Worm (Caenorhabditis elegans) whole organism, dauer: Measurements from ENCODE around the gene hal-3.

ENCODE experiments used
- unc-62 ChIP-seq: sonication (generic microtip); optimal IDR thresholded peaks from 2 replicates; lab custom pipeline; 2017; ENCODE audit warnings: missing biosample characterization, missing genetic modification reagents, missing genetic modification characterization

Gene hal-3

DNA sequence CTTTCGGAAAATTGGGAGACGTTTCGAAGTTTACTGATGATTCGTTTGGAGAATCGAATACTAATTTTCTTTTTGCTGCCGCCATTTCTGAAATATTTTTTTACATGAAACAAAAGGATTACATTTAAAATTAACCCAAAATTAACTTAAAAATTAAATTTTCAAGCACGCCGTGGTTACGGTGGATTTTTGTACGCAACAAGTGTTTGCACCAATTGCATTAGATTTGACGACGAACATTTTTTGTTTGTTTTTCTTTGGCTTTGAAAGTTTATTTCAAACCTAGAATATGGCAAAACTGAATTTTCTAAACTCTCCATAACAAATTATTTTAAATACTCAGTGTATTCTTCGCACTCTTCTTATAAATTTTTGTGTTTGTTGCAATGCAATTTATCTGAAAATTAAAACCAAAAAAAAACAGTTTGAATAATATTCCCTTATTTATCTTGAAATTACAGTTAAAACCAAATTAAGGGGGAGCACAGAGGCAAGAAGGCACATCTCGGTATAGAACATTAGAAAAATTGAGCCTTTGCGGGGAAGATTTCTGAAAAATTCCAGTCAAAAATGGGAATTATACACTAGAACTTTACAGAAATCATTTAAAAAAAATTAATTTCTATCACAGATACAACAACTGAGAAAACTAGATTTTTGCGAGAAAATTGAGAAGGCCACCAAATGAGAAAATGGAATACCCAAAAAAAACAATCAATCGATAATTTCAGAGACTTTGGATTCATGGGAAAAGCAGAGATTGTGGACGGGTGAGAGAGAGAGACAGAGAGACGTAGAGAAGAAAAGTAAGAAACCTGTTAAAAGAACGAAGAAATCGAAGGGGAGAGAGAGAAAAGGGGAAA lies at the start of gene hal-3:
Gene hal-3, minus strand, starts transcription at position 87 of the 863 bp plus-strand sequence.
- no peak for TF ChIP-seq unc-62

DNA sequence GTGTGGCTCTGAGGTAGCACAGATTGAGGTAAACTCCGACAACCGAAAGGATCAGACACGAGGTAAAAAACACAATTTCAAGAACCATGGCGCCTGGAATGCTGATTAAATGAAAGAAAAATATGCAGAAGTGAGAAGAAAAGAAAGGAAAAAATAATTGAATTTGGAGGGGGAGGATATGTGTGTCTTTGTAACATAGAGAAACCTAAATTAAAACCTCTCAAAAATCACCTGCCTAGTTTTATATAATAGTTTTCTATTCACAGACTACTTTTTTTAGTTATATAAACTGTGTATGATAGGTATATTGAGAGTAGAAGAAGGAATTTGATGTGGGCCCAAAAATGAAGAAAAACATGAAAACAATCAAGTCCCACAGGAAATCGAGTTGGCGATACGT lies 48.7 kb upstream of the hal-3 start, which contains the start of gene ZK1320.5:
Gene ZK1320.5, minus strand, starts transcription at position 101 of the 400 bp plus-strand sequence.
- no peak for TF ChIP-seq unc-62

DNA sequence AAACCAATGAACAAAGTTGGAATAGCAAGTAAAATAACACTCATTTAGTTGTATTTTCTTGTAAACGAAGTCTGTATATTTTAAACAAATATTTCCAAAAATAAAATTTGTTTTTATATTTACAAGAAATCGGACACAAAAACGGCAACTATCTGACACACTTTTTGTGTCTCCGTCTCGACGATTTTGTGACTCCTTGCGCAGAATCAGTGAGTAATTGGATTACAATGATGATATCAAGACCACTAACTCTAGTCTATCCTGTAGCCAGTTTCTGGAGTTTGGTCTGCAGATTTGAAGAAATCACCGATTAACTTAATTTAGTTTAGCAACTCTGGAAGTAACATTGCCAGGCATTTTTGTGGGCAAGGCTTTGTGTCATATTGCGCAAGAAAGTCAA lies 45.9 kb upstream of the hal-3 start, which contains the start of gene cyp-13A10:
Gene cyp-13A10, minus strand, starts transcription at position 88 of the 400 bp plus-strand sequence.
- TF ChIP-seq unc-62 = no peak

DNA sequence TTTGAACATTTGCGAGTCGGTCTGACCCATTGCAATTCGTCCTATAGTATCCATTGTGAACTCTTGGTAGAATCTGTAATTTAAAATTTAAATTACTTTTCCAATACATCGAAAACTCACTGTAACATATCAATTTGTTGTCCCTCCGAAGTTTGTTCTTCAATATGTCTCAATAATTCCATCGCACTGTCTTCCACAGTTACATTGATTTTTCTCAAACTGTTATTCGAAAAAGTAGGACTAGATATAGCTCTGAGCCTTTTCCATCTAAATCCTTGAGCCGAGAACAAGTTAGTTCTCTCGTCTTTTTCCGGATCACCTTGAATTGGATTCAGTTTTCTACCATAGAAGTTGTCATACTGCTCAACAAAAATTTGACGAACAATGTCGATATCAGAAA lies 45.2 kb upstream of the hal-3 start:
- no peak for TF ChIP-seq unc-62

DNA sequence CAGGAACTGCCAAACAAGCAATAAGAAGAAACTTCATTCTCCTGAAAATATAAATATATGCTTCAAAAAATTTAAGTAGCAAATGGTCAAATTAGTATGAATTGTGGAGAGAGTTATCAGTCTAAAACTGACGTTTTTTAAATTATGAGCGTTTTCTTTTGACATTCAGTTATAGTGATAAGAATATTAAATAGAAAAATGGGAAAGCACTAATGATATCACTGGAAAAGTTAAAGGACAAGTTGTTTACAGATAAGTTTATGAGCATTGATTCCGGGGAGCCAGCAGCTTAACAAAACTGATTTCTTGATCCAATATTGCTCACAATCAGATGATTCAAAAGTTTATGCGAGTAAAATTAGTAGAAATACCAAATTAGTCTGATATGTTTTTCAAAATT lies 43.5 kb upstream of the hal-3 start, which contains the start of gene ZK1320.3:
Gene ZK1320.3, minus strand, starts transcription at position 41 of the 400 bp plus-strand sequence.
- no peak for TF ChIP-seq unc-62

DNA sequence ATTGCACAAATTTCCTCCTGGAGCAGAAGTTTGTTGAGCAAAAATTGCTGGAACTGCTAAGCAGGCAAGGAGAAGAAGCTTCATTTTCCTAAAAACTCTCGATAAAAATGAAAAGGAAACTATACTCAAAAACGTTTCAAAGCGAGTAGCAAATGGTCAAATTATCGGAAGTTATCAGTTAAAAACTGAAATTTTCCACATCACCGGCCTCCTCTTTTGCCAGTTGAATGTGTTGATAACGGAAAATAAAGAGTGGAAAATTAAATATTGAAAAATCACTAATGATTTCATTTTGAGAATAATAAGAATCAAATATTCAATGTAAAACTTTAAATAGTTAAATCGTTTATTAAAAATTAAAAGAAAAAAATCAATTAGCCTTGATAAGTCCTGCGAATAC lies 42.0 kb upstream of the hal-3 start, which contains the start of gene ZK1320.2:
Gene ZK1320.2, minus strand, starts transcription at position 88 of the 400 bp plus-strand sequence.
- no peak for TF ChIP-seq unc-62

DNA sequence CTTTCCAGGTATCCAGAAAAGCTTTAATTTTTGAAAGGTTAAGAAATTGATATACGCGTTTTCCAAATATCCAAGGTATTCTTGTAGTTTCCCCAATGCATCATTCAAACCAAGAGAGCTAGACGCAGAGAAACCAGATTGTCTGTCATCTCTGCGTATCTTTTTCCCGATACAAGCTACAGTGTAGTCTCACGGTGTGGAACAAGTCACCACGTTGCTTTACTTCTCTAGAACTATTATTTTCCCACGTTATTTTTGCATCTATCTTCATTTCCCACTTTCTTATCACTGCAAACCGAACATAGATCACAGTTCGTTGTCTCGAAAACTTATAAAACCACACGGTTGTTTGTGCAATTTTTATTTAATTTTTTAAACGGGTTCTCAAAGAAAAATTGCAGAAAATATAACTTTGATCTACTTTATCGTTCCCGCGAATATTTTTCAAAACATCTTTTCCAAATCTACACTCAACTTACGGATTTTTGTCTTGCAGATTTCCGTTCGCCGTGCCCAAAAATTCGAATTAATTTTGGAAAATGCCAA lies 39.4 kb upstream of the hal-3 start, which contains the start of gene gstk-1:
Gene gstk-1, plus strand, starts transcription at position 496 of the 546 bp plus-strand sequence.
- TF ChIP-seq unc-62 = no peak

DNA sequence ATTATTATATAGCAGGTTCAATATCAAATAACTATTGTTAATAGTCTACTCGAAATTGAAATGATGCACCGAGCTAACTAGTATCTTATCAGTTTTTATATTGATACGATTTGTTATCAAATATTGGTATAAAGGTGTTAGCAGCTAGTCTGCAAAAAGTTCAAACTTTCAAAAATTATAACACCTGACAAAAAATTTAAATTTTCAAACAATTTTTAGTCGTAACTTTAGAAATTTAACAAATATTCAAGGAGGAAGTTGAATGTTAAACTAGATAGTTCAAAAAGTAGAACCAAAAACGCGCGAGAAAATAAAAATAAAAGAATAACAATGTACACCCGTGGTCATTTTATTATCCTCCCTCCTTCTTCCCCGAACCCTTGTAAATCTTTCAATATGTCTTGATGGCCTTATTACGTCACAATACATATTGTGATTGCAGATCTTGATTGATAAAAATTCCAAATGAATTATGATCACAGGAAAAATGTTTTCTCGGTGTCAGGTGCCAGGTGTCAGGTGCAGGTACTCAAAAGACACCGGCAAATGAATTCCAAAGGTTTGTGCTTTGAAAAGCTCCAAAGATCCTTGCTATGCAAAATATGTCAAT lies 38.7 kb upstream of the hal-3 start, which contains the start of gene ZK1307.1:
Gene ZK1307.1, minus strand, starts transcription at position 51 of the 610 bp plus-strand sequence.
- no peak for TF ChIP-seq unc-62

DNA sequence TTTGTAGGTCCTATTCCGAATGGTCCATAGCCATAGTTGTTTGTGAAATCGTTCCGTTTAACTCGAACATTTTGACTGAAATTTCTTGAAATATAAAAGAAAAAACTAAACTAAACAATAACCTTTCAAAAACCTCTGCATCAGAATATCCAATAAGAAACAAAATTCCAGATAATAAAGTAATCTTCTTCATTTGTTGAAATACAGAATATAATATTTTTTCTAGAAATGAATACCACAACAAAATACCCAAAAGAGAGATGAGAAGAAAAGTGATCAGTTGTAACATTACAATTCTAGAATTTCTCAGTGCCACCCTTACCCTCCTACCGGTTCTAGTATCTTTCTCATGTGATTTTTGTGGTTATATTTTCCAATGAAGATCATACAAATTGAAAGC lies 36.8 kb upstream of the hal-3 start, which contains the start of gene ZK1307.2:
Gene ZK1307.2, minus strand, starts transcription at position 274 of the 400 bp plus-strand sequence.
- no peak for TF ChIP-seq unc-62

DNA sequence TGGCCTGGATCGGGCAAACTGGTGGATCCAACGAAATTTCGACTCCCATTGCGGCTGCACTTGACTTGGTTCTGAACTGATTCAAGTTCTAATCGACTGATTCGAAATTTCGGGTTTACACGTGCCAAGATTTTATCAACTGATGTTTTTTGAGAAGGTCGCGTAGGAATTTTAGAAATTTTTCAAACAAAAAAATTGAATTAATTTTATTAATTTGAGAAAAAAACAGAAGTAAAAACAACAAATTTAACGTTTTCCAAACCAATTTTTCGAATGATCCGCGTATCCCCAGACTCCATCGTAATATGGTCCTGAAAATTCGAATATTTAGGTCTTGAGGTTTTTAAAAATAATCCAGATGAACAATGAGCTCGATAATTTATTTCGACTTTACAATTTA lies 36.0 kb upstream of the hal-3 start, which contains the start of gene ZK1307.3:
Gene ZK1307.3, minus strand, starts transcription at position 101 of the 400 bp plus-strand sequence.
- TF ChIP-seq unc-62 = no peak

DNA sequence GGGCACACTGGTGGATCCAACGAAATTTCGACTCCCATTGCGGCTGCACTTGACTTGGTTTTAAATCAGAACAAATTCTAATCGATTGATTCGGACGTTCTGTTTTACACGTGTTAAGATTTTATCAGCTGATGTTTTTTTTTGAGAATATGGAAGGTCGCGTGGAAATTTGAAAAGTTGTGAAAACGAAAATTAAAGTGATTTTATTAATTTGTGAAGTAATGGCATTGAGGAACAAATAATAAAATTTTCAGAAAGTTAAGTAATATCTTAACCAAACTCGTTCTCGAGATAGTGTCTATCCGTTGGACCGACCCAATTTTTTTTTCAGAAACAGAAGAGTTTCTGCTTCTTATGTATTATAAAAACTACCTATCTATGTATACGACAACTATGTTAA lies 34.8 kb upstream of the hal-3 start, which contains the start of gene ZK1307.4:
Gene ZK1307.4, minus strand, starts transcription at position 101 of the 400 bp plus-strand sequence.
- no peak for TF ChIP-seq unc-62

DNA sequence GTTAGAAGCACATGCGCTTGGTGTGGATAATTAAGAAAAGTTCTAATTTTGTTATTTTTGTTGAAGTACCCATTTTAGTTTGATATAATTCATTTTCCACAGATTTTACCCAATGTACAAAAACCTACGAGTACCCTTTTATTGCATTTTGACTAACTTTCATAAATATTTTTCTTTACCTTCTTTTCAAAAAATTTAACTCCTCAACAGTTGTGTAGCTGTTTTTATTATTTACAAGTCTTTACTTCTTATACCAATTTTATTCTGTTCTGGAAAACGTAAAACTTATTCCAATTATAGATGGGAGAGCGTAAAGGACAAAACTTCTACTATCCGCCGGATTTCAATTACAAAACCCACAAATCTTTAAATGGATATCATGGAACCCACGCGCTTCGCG lies 32.3 kb upstream of the hal-3 start, which contains the start of gene ZK1307.9:
Gene ZK1307.9, plus strand, starts transcription at position 301 of the 400 bp plus-strand sequence.
- TF ChIP-seq unc-62 = no peak

DNA sequence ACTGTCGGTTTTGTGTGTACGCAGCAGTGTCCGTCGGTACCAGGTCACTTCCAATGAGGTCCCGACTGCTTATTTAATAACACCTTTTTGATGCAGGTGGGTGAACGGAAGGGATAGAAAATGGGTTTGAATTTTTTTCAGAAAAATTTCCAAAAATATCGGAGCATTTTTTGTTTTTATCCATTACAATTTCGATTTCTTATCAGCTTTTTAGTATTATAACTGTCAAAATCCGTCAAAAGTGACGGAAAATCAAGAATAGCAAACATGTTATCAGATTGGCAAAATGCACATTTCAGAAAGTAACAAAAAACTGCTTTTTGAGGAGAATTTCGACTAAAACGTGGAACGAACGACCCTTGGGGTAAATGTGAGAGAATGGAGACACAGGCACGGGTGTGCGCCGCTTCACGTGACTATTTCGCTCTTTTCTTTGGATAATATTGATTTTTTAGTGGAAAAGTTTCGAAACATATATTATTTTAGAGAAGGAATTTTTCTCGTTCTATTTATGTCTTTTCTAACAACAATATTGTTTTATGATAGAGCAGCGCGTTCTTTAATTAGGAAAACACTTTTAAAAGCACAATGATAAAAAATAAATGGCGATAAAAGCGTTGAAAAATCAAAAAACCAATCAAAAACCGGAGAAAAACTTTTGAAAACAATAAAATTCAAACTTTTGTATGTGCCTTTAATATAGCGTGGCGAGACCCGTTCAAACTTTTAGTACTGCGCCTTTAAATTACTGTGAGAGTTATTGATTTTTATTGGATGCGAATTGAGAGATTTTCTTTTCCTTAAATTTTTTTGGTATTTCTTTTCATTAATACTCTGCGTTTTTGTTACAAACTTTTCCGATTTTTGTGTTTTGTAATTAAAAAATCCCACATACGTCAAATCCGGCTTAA lies 30.3 kb upstream of the hal-3 start, which contains the start of gene sqv-8:
Gene sqv-8, plus strand, starts transcription at position 51 of the 911 bp plus-strand sequence.
- TF ChIP-seq unc-62 = no peak

DNA sequence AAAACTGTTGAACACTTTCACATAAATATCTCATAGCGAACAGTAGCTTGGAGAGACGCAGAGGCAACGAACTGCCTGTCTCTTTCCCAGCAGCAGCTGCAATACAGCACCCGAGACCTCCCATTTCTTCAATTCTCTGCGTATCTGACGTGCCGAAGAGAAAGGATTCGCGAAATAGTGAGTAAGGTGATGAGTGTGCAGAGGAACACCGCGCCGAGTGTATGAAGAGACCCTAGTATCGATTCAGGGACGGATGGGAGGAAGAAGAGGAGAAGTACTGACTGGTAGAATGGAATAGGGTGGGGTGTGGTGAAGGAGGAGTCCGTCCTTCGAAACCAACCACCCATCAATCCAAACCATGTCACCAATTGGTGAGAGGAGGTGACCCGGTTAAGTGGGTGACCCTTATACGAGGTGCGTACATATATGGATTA lies 29.2 kb upstream of the hal-3 start:
- no peak for TF ChIP-seq unc-62

DNA sequence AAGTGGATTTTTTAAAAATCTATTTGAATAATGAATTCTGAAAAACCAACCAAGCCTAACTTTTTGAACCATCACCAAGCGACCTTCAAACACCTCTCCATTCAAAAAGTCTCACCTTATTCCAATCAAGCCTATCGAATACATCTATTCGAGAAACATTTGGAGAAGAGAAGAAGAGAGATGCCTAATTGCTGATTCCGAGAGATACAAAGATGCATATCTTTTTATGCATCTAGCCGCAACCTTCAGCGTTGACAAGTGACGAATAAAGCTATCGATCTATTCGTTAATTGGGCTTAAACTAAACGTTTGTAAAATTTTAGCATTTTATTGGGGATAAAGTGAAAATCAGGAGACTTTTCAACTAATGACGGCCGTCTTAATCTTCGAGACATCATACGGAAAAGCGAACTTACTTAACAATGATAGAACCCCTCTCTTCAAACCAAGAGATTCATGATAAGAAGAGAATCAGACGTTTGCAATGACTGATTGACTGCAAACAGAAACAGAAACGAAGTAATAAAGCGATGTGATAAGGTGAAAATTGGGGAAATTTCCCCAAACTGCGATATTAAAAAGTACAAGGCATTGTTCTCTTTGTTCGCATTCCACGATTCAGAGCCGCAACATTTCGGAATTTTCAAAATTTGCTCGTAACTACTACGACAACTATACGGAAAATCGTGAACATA lies 28.2 kb upstream of the hal-3 start:
- TF ChIP-seq unc-62 = no peak
